Fruit fly (Drosophila melanogaster) whole organism, embryonic: ENCODE data around the gene Fign.

Experiments
- Blimp-1 ChIP-seq: fragments of 200-800 bp; sonication (Bioruptor generic); optimal IDR thresholded peaks from 3 replicates; lab custom pipeline; 2018; ENCODE audit warnings: missing biosample characterization, missing genetic modification characterization, mild to moderate bottlenecking, moderate library complexity, missing genetic modification reagents
- CG10209 ChIP-seq: fragments of 200-800 bp; sonication (Bioruptor generic); optimal IDR thresholded peaks from 3 replicates; lab custom pipeline; 2017; ENCODE audit warnings: missing biosample characterization, mild to moderate bottlenecking, missing genetic modification characterization, missing genetic modification reagents
- CG11456 ChIP-seq: fragments of 200-800 bp; sonication (Bioruptor generic); IDR thresholded peaks from 3 replicates; pipeline ENCODE4 v1.3.6; 2022; ENCODE audit warnings: missing biosample characterization, missing genetic modification characterization
- CG11723 ChIP-seq: fragments of 200-800 bp; sonication (Bioruptor generic); optimal IDR thresholded peaks from 2 replicates; lab custom pipeline; 2017; ENCODE audit warnings: missing biosample characterization, mild to moderate bottlenecking, missing genetic modification characterization
- CG15011 ChIP-seq: fragments of 200-800 bp; sonication (Bioruptor generic); optimal IDR thresholded peaks from 3 replicates; lab custom pipeline; 2018; ENCODE audit warnings: missing biosample characterization, mild to moderate bottlenecking, missing genetic modification characterization
- CG16863 ChIP-seq: fragments of 200-800 bp; sonication (Bioruptor generic); optimal IDR thresholded peaks from 3 replicates; lab custom pipeline; 2016; ENCODE audit warnings: missing biosample characterization, missing genetic modification characterization
- CG17359 ChIP-seq: fragments of 200-800 bp; sonication (Bioruptor generic); optimal IDR thresholded peaks from 3 replicates; lab custom pipeline; 2018; ENCODE audit warnings: missing biosample characterization, mild to moderate bottlenecking, missing genetic modification characterization, moderate library complexity
- CG17361 ChIP-seq: fragments of 200-800 bp; sonication (Bioruptor generic); IDR thresholded peaks from 3 replicates; pipeline ENCODE4 v1.3.6; 2022; ENCODE audit warnings: missing biosample characterization, missing genetic modification characterization
- CG17385 ChIP-seq: fragments of 200-800 bp; sonication (Bioruptor generic); optimal IDR thresholded peaks from 3 replicates; lab custom pipeline; 2018; ENCODE audit warnings: missing biosample characterization, mild to moderate bottlenecking, missing genetic modification characterization
- CG1832 ChIP-seq: fragments of 200-800 bp; sonication (Bioruptor generic); optimal IDR thresholded peaks from 2 replicates; lab custom pipeline; 2017; ENCODE audit warnings: missing biosample characterization, mild to moderate bottlenecking, missing genetic modification characterization, inconsistent platforms
- CG18764 ChIP-seq: fragments of 200-800 bp; sonication (Bioruptor generic); optimal IDR thresholded peaks from 3 replicates; lab custom pipeline; 2016; ENCODE audit warnings: missing biosample characterization, missing genetic modification characterization
- CG2199 ChIP-seq: fragments of 200-800 bp; sonication (Bioruptor generic); IDR thresholded peaks from 3 replicates; pipeline ENCODE4 v1.3.6; 2022; ENCODE audit warnings: missing biosample characterization, missing genetic modification characterization
- CG2712 ChIP-seq: fragments of 200-800 bp; optimal IDR thresholded peaks from 3 replicates; lab custom pipeline; 2019; ENCODE audit warnings: missing biosample characterization, mild to moderate bottlenecking, missing genetic modification characterization, moderate library complexity
- CG32772 ChIP-seq: fragments of 200-800 bp; sonication (Bioruptor generic); IDR thresholded peaks from 2 replicates; pipeline ENCODE4 v1.3.6; 2022; ENCODE audit warnings: missing biosample characterization, missing genetic modification characterization
- CG33557 ChIP-seq: fragments of 200-800 bp; sonication (Bioruptor generic); optimal IDR thresholded peaks from 2 replicates; lab custom pipeline; 2019; ENCODE audit warnings: missing biosample characterization, mild to moderate bottlenecking, missing genetic modification characterization, moderate library complexity
- CG4707 ChIP-seq: fragments of 200-800 bp; sonication (Bioruptor generic); optimal IDR thresholded peaks from 2 replicates; lab custom pipeline; 2018; ENCODE audit warnings: missing biosample characterization, mild to moderate bottlenecking, missing genetic modification characterization, moderate library complexity
- CG4820 ChIP-seq: fragments of 200-800 bp; sonication (Bioruptor generic); optimal IDR thresholded peaks from 3 replicates; lab custom pipeline; 2016; ENCODE audit warnings: missing biosample characterization, missing genetic modification characterization
- CG6791 ChIP-seq: fragments of 200-800 bp; sonication (Bioruptor generic); IDR thresholded peaks from 3 replicates; pipeline ENCODE4 v1.3.6; 2022; ENCODE audit warnings: missing biosample characterization, missing genetic modification characterization; ENCODE audit not compliant: partially characterized antibody
- CG8765 ChIP-seq: fragments of 200-800 bp; sonication (Bioruptor generic); IDR thresholded peaks from 2 replicates; pipeline ENCODE4 v1.3.6; 2022; ENCODE audit warnings: missing biosample characterization, missing genetic modification characterization
- Dip2 ChIP-seq: fragments of 200-800 bp; sonication (Bioruptor generic); IDR thresholded peaks from 2 replicates; pipeline ENCODE4 v1.3.6; 2022; ENCODE audit warnings: missing biosample characterization, missing genetic modification characterization
- HLH3B ChIP-seq: fragments of 200-800 bp; sonication (Bioruptor generic); IDR thresholded peaks from 2 replicates; pipeline ENCODE4 v1.3.6; 2022; ENCODE audit warnings: missing biosample characterization, missing genetic modification characterization
- HLHmδ ChIP-seq: fragments of 200-800 bp; sonication (Bioruptor generic); optimal IDR thresholded peaks from 2 replicates; lab custom pipeline; 2018; ENCODE audit warnings: missing biosample characterization, mild to moderate bottlenecking, missing genetic modification characterization, moderate library complexity
- Lhr ChIP-seq: fragments of 200-800 bp; sonication (Bioruptor generic); optimal IDR thresholded peaks from 3 replicates; lab custom pipeline; 2017; ENCODE audit warnings: mild to moderate bottlenecking, missing biosample characterization, missing genetic modification reagents, missing genetic modification characterization
- Lpt ChIP-seq: fragments of >200 bp; optimal IDR thresholded peaks from 2 replicates; lab custom pipeline; 2018; ENCODE audit warnings: missing biosample characterization, missing genetic modification characterization
- Mad ChIP-seq: fragments of 200-800 bp; sonication (Bioruptor generic); optimal IDR thresholded peaks from 2 replicates; lab custom pipeline; 2016; ENCODE audit warnings: missing biosample characterization, missing genetic modification characterization
- Med ChIP-seq: fragments of 200-800 bp; sonication (Bioruptor generic); peaks from one replicate; lab custom pipeline; 2016; ENCODE audit warnings: missing biosample characterization, missing genetic modification characterization, mild to moderate bottlenecking, inconsistent platforms, moderate library complexity
- NK7.1 ChIP-seq: fragments of 200-800 bp; sonication (Bioruptor generic); optimal IDR thresholded peaks from 3 replicates; lab custom pipeline; 2016; ENCODE audit warnings: missing biosample characterization, missing genetic modification characterization
- Stat92E ChIP-seq, 3 experiments: fragments of >200 bp in 2 of 3; fragments of 200-800 bp in 1 of 3; sonication (Bioruptor generic) in 1 of 3; optimal IDR thresholded peaks; 2 replicates each; lab custom pipeline; 2017 to 2019; ENCODE audit warnings: missing biosample characterization in 3 of 3, missing genetic modification characterization in 3 of 3, mild to moderate bottlenecking in 1 of 3, moderate library complexity in 1 of 3
- Taf1 ChIP-seq: fragments of 200-800 bp; sonication (Bioruptor generic); IDR thresholded peaks from 2 replicates; pipeline ENCODE4 v1.3.6; 2022; ENCODE audit warnings: missing biosample characterization, missing genetic modification characterization
- ap ChIP-seq: fragments of 200-800 bp; sonication (Bioruptor generic); IDR thresholded peaks from 2 replicates; pipeline ENCODE4 v1.3.6; 2022; ENCODE audit warnings: missing biosample characterization, missing genetic modification characterization
- ase ChIP-seq: fragments of 200-800 bp; sonication (Bioruptor generic); IDR thresholded peaks from 3 replicates; pipeline ENCODE4 v1.3.6; 2022; ENCODE audit warnings: missing biosample characterization, missing genetic modification characterization
- btn ChIP-seq: fragments of 200-800 bp; sonication (Bioruptor generic); optimal IDR thresholded peaks from 2 replicates; lab custom pipeline; 2016; ENCODE audit warnings: missing biosample characterization, missing genetic modification characterization
- chm ChIP-seq: fragments of 200-800 bp; sonication (Bioruptor generic); IDR thresholded peaks from 2 replicates; pipeline ENCODE4 v1.3.6; 2022; ENCODE audit warnings: missing biosample characterization, missing genetic modification characterization
- crol ChIP-seq: fragments of 200-800 bp; sonication (Bioruptor generic); IDR thresholded peaks from 2 replicates; pipeline ENCODE4 v1.3.6; 2022; ENCODE audit warnings: missing biosample characterization, missing genetic modification characterization
- dmrt11E ChIP-seq: fragments of 200-800 bp; sonication (Bioruptor generic); optimal IDR thresholded peaks from 3 replicates; lab custom pipeline; 2018; ENCODE audit warnings: missing biosample characterization, mild to moderate bottlenecking, missing genetic modification characterization, moderate library complexity
- exex ChIP-seq: fragments of 200-800 bp; sonication (Bioruptor generic); optimal IDR thresholded peaks from 4 replicates; lab custom pipeline; 2018; ENCODE audit warnings: missing biosample characterization, mild to moderate bottlenecking, missing genetic modification characterization, moderate library complexity
- gfzf ChIP-seq: fragments of 200-800 bp; sonication (Bioruptor generic); optimal IDR thresholded peaks from 2 replicates; lab custom pipeline; 2016; ENCODE audit warnings: missing biosample characterization, mild to moderate bottlenecking, missing genetic modification characterization, moderate library complexity
- gsb ChIP-seq: fragments of 200-800 bp; sonication (Bioruptor generic); IDR thresholded peaks from 2 replicates; pipeline ENCODE4 v1.3.6; 2022; ENCODE audit warnings: missing biosample characterization, missing genetic modification characterization
- lola ChIP-seq, 3 experiments: fragments of >200 bp in 2 of 3; fragments of 200-800 bp in 1 of 3; sonication (Bioruptor generic) in 1 of 3; optimal IDR thresholded peaks; 2 replicates each; lab custom pipeline; 2017 to 2019; ENCODE audit warnings: missing biosample characterization in 3 of 3, missing genetic modification characterization in 3 of 3, mild to moderate bottlenecking in 1 of 3, moderate library complexity in 1 of 3
- pho ChIP-seq: fragments of 200-800 bp; sonication (Bioruptor generic); optimal IDR thresholded peaks from 2 replicates; lab custom pipeline; 2016; ENCODE audit warnings: missing biosample characterization, missing genetic modification characterization
- pita ChIP-seq: fragments of 200-800 bp; sonication (Bioruptor generic); optimal IDR thresholded peaks from 2 replicates; lab custom pipeline; 2017; ENCODE audit warnings: missing biosample characterization, mild to moderate bottlenecking, missing genetic modification characterization
- pros ChIP-seq: fragments of 200-800 bp; sonication (Bioruptor generic); optimal IDR thresholded peaks from 3 replicates; lab custom pipeline; 2019; ENCODE audit warnings: missing biosample characterization, mild to moderate bottlenecking, missing genetic modification characterization, moderate library complexity
- sens ChIP-seq: fragments of 200-800 bp; sonication (Bioruptor generic); peaks from one replicate; lab custom pipeline; 2016; ENCODE audit warnings: missing biosample characterization, missing genetic modification characterization
- sisA ChIP-seq: fragments of 200-800 bp; sonication (Bioruptor generic); IDR thresholded peaks from 2 replicates; pipeline ENCODE4 v1.3.6; 2022; ENCODE audit warnings: missing biosample characterization, missing genetic modification characterization
- stc ChIP-seq: fragments of 200-800 bp; sonication (Bioruptor generic); IDR thresholded peaks from 2 replicates; pipeline ENCODE4 v1.3.6; 2022; ENCODE audit warnings: missing biosample characterization, missing genetic modification characterization
- tna ChIP-seq: fragments of 200-800 bp; sonication (Bioruptor generic); IDR thresholded peaks from 2 replicates; pipeline ENCODE4 v1.3.6; 2022; ENCODE audit warnings: missing biosample characterization, missing genetic modification characterization; ENCODE audit not compliant: partially characterized antibody
- twi ChIP-seq: fragments of 200-800 bp; optimal IDR thresholded peaks from 2 replicates; lab custom pipeline; 2019; ENCODE audit warnings: missing biosample characterization, mild to moderate bottlenecking, missing genetic modification characterization, moderate library complexity
- unpg ChIP-seq: fragments of 200-800 bp; sonication (Bioruptor generic); optimal IDR thresholded peaks from 3 replicates; lab custom pipeline; 2018; ENCODE audit warnings: missing biosample characterization, mild to moderate bottlenecking, missing genetic modification characterization, moderate library complexity
- usp ChIP-seq: fragments of >200 bp; optimal IDR thresholded peaks from 2 replicates; lab custom pipeline; 2017; ENCODE audit warnings: missing biosample characterization, missing genetic modification characterization

Fign gene

dm6 chr2L:3346483-3346839 is 26.8 kb upstream of the Fign start:
- TF ChIP-seq Taf1: no peak
- no peak for TF ChIP-seq dmrt11E (tag; lab: Kevin White, UChicago)
- TF ChIP-seq Mad (GFP tag; lab: Kevin White, UChicago): no peak
- no peak for TF ChIP-seq Dip2 (GFP tag; lab: Robert Waterston, UW)
- TF ChIP-seq Lpt (GFP tag; lab: Kevin White, UChicago): no peak
- TF ChIP-seq NK7.1 (GFP tag; lab: Kevin White, UChicago): no peak
- no peak for TF ChIP-seq twi (tag; lab: Kevin White, UChicago)
- no peak for TF ChIP-seq unpg (GFP tag; lab: Kevin White, UChicago)
- TF ChIP-seq Blimp-1 (GFP tag; lab: Kevin White, UChicago): peak; percentile 24
- TF ChIP-seq CG16863 (GFP tag; lab: Kevin White, UChicago): no peak
- TF ChIP-seq CG11723 (GFP tag; lab: Kevin White, UChicago): no peak
- TF ChIP-seq CG2199 (GFP tag; lab: Robert Waterston, UW): no peak
- peak; percentile 48; the same call in 1 of the 2 replicates for TF ChIP-seq crol (GFP tag; lab: Robert Waterston, UW)
- peak; percentile 53; the same call in 1 of the 3 replicates for TF ChIP-seq CG6791 (GFP tag; lab: Robert Waterston, UW)
- TF ChIP-seq HLH3B (GFP tag; lab: Robert Waterston, UW): no peak
- no peak for TF ChIP-seq CG15011 (GFP tag; lab: Kevin White, UChicago)
- no peak for TF ChIP-seq exex (tag; lab: Kevin White, UChicago)
- TF ChIP-seq Lhr (GFP tag; lab: Kevin White, UChicago): no peak
- TF ChIP-seq CG1832 (GFP tag; lab: Kevin White, UChicago): peak; percentile 5
- TF ChIP-seq stc (GFP tag; lab: Robert Waterston, UW): no peak
- no peak for TF ChIP-seq btn (GFP tag; lab: Kevin White, UChicago)
- TF ChIP-seq sisA: no peak
- TF ChIP-seq pros (GFP tag; lab: Kevin White, UChicago): peak; percentile 37
- TF ChIP-seq gsb (GFP tag; lab: Robert Waterston, UW): no peak
- peak; percentile 9 for TF ChIP-seq CG10209
- no peak for TF ChIP-seq CG18764 (GFP tag; lab: Kevin White, UChicago)
- TF ChIP-seq CG4707 (GFP tag; lab: Kevin White, UChicago): no peak
- peak in 1 of 3 experiments; percentile 91 for TF ChIP-seq Stat92E (GFP tag; optimal IDR thresholded peaks at IDR 0.05; lab: Kevin White, UChicago)
- no peak for TF ChIP-seq CG17359 (tag; lab: Kevin White, UChicago)
- TF ChIP-seq, all 482 proteins: peak for 7

DNA sequence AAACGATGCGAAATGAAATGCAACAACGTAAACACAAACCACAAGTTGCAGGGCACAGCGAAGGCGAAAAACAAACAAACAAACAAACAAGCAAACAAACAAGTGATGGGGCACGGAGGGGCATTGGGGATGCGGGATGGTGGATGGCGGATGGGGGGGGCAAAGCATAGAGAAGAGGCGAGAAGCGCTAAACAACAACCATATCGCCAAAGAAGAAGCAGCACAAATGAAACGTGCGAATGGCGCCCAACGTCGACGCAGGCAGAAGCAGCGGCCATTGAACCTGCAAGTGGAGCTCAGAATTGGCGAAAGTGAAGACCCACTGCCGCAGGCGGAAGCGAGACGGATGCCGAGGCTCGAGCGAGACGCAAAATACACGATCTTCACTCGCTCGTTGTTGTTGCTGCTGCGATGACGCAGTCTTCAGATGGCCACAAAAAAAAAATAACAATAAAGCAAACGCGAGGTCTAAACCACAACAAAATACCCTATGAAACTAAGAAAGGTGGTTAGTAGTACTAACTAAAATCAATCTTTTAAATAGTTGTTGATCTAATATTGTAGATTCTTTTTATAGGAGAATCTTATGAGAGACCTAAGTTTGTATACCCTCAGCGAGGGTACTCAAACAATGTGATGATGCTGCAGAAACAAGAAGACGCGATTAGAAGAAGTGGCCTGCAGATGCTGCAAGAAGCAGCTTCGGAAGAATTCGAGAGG is 26.3 kb upstream of the Fign start:
- peak; percentile 24; the same call in 1 of the 2 replicates for TF ChIP-seq chm (GFP tag; lab: Robert Waterston, UW)
- TF ChIP-seq gfzf: no peak
- TF ChIP-seq CG17385 (GFP tag; lab: Kevin White, UChicago): peak; percentile 61
- peak; percentile 19 for TF ChIP-seq CG2712 (tag; lab: Kevin White, UChicago)
- TF ChIP-seq ase (GFP tag; lab: Robert Waterston, UW): no peak
- peak in 1 of 3 experiments; percentile 14 for TF ChIP-seq lola (GFP tag; optimal IDR thresholded peaks at IDR 0.05; lab: Kevin White, UChicago)
- peak; percentile 29 for TF ChIP-seq CG33557 (GFP tag; lab: Kevin White, UChicago)
- TF ChIP-seq Med (GFP tag; lab: Kevin White, UChicago): peak; percentile 49
- TF ChIP-seq usp (GFP tag; lab: Kevin White, UChicago): no peak
- 0 out of 2 replicates have a peak, but pooled peaks have one; percentile 19 for TF ChIP-seq tna (GFP tag; lab: Robert Waterston, UW)
- 0 out of 3 replicates have a peak, but pooled peaks have one; percentile 5 for TF ChIP-seq CG11456 (GFP tag; lab: Robert Waterston, UW)
- 0 out of 3 replicates have a peak, but pooled peaks have one; percentile 13 for TF ChIP-seq CG17361
- TF ChIP-seq HLHmδ (GFP tag; lab: Kevin White, UChicago): peak; percentile 54
- TF ChIP-seq sens (GFP tag; lab: Kevin White, UChicago): peak; percentile 73
- TF ChIP-seq ap (GFP tag; lab: Robert Waterston, UW): 0 out of 2 replicates have a peak, but pooled peaks have one; percentile 30
- no peak for TF ChIP-seq CG8765 (GFP tag; lab: Robert Waterston, UW)
- no peak for TF ChIP-seq pita (GFP tag; lab: Kevin White, UChicago)
- peak; percentile 27; the same call in 1 of the 2 replicates for TF ChIP-seq CG32772 (GFP tag; lab: Robert Waterston, UW)
- TF ChIP-seq CG4820 (GFP tag; lab: Kevin White, UChicago): no peak
- TF ChIP-seq pho (GFP tag; lab: Kevin White, UChicago): no peak
